Fruit fly (Drosophila melanogaster): ENCODE measurements around the gene CG42238.

- TF ChIP-seq tll (GFP tag; optimal IDR thresholded peaks at IDR 0.05) (peak; percentile 39 to 76), gt (GFP tag; IDR thresholded peaks at IDR 0.05) (no peak; the same call in 1 of the 2 replicates)
Observed at dm6 chr2L:20922196-20923087, 129.5 kb downstream of the CG42238 start, which contains the start of gene Mtp.
